Fruit fly (Drosophila melanogaster) whole organism, embryonic: ENCODE results near the gene dhd.

Experiments used
- Asciz ChIP-seq: fragments of 200-800 bp; sonication (Bioruptor generic); optimal IDR thresholded peaks from 2 replicates; lab custom pipeline; 2017; ENCODE audit warnings: missing biosample characterization, mild to moderate bottlenecking, missing genetic modification characterization, missing genetic modification reagents
- B-H2 ChIP-seq: fragments of 200-800 bp; sonication (Bioruptor generic); optimal IDR thresholded peaks from 2 replicates; lab custom pipeline; 2018; ENCODE audit warnings: missing biosample characterization, mild to moderate bottlenecking, missing genetic modification characterization
- CG11695 ChIP-seq: fragments of 200-800 bp; sonication (Bioruptor generic); IDR thresholded peaks from 3 replicates; pipeline ENCODE4 v1.3.6; 2022; ENCODE audit warnings: missing biosample characterization, missing genetic modification characterization
- CG18011 ChIP-seq: fragments of 200-800 bp; sonication (Bioruptor generic); optimal IDR thresholded peaks from 2 replicates; lab custom pipeline; 2017; ENCODE audit warnings: missing biosample characterization, missing genetic modification characterization, mild to moderate bottlenecking, moderate library complexity, missing genotype
- CG30020 ChIP-seq: fragments of 200-800 bp; optimal IDR thresholded peaks from 2 replicates; lab custom pipeline; 2019; ENCODE audit warnings: missing biosample characterization, mild to moderate bottlenecking, missing genetic modification characterization, moderate library complexity
- CG3065 ChIP-seq: fragments of 200-800 bp; sonication (Bioruptor generic); optimal IDR thresholded peaks from 2 replicates; lab custom pipeline; 2016; ENCODE audit warnings: missing biosample characterization, missing genetic modification characterization
- CG3163 ChIP-seq: fragments of 200-800 bp; sonication (Bioruptor generic); optimal IDR thresholded peaks from 3 replicates; lab custom pipeline; 2016; ENCODE audit warnings: missing biosample characterization, missing genetic modification characterization
- CG34376 ChIP-seq: fragments of 200-800 bp; sonication (Bioruptor generic); optimal IDR thresholded peaks from 2 replicates; lab custom pipeline; 2018; ENCODE audit warnings: missing biosample characterization, mild to moderate bottlenecking, missing genetic modification characterization
- CG6654 ChIP-seq: fragments of 200-800 bp; sonication (Bioruptor generic); optimal IDR thresholded peaks from 2 replicates; lab custom pipeline; 2017; ENCODE audit warnings: missing biosample characterization, mild to moderate bottlenecking, missing genetic modification characterization
- CG6683 ChIP-seq: fragments of 200-800 bp; sonication (Bioruptor generic); optimal IDR thresholded peaks from 2 replicates; lab custom pipeline; 2017; ENCODE audit warnings: missing biosample characterization, mild to moderate bottlenecking, missing genetic modification characterization, missing genetic modification reagents
- CG6791 ChIP-seq: fragments of 200-800 bp; sonication (Bioruptor generic); IDR thresholded peaks from 3 replicates; pipeline ENCODE4 v1.3.6; 2022; ENCODE audit warnings: missing biosample characterization, missing genetic modification characterization; ENCODE audit not compliant: partially characterized antibody
- CG7963 ChIP-seq: fragments of 200-800 bp; sonication (Bioruptor generic); IDR thresholded peaks from 3 replicates; pipeline ENCODE4 v1.3.6; 2022; ENCODE audit warnings: missing biosample characterization, missing genetic modification characterization; ENCODE audit not compliant: partially characterized antibody
- CG9797 ChIP-seq: fragments of 200-800 bp; sonication (Bioruptor generic); optimal IDR thresholded peaks from 3 replicates; lab custom pipeline; 2018; ENCODE audit warnings: missing biosample characterization, mild to moderate bottlenecking, missing genetic modification characterization
- Dfd ChIP-seq, 2 experiments: fragments of >200 bp; optimal IDR thresholded peaks; 2 replicates each; lab custom pipeline; 2017; ENCODE audit warnings: missing biosample characterization in 2 of 2, missing genetic modification characterization in 2 of 2
- Dp ChIP-seq: fragments of 200-800 bp; sonication (Bioruptor generic); optimal IDR thresholded peaks from 2 replicates; lab custom pipeline; 2018; ENCODE audit warnings: missing biosample characterization, mild to moderate bottlenecking, missing genetic modification characterization, moderate library complexity
- Dref ChIP-seq: fragments of 200-800 bp; sonication (Bioruptor generic); IDR thresholded peaks from 2 replicates; pipeline ENCODE4 v1.3.6; 2022; ENCODE audit warnings: missing biosample characterization, missing genetic modification characterization
- E2f2 ChIP-seq: fragments of 200-800 bp; sonication (Bioruptor generic); IDR thresholded peaks from 2 replicates; pipeline ENCODE4 v1.3.6; 2022; ENCODE audit warnings: missing biosample characterization, missing genetic modification characterization
- HLH54F ChIP-seq: fragments of 200-800 bp; sonication (Bioruptor generic); optimal IDR thresholded peaks from 3 replicates; lab custom pipeline; 2016; ENCODE audit warnings: missing biosample characterization, missing genetic modification characterization
- Hey ChIP-seq: fragments of 200-800 bp; sonication (Bioruptor generic); optimal IDR thresholded peaks from 3 replicates; lab custom pipeline; 2018; ENCODE audit warnings: missing biosample characterization, mild to moderate bottlenecking, missing genetic modification characterization
- Hmr ChIP-seq: fragments of 200-800 bp; sonication (Bioruptor generic); optimal IDR thresholded peaks from 3 replicates; lab custom pipeline; 2017; ENCODE audit warnings: mild to moderate bottlenecking, missing biosample characterization, missing genetic modification reagents, missing genetic modification characterization
- Nf-YB ChIP-seq: fragments of 200-800 bp; sonication (Bioruptor generic); optimal IDR thresholded peaks from 3 replicates; lab custom pipeline; 2019; ENCODE audit warnings: missing biosample characterization, mild to moderate bottlenecking, missing genetic modification characterization, moderate library complexity
- Ptx1 ChIP-seq: fragments of 200-800 bp; sonication (Bioruptor generic); IDR thresholded peaks from 2 replicates; pipeline ENCODE4 v1.3.6; 2022; ENCODE audit warnings: missing biosample characterization, missing genetic modification characterization
- Rfx ChIP-seq: fragments of 200-800 bp; sonication (Bioruptor generic); IDR thresholded peaks from 2 replicates; pipeline ENCODE4 v1.3.6; 2022; ENCODE audit warnings: missing biosample characterization, missing genetic modification characterization
- Six4 ChIP-seq: fragments of 200-800 bp; sonication (Bioruptor generic); optimal IDR thresholded peaks from 2 replicates; lab custom pipeline; 2016; ENCODE audit warnings: missing biosample characterization, missing genetic modification characterization
- Sox102F ChIP-seq: fragments of 200-800 bp; sonication (Bioruptor generic); optimal IDR thresholded peaks from 2 replicates; lab custom pipeline; 2018; ENCODE audit warnings: missing biosample characterization, mild to moderate bottlenecking, missing genetic modification characterization, moderate library complexity
- ap ChIP-seq: fragments of 200-800 bp; sonication (Bioruptor generic); IDR thresholded peaks from 2 replicates; pipeline ENCODE4 v1.3.6; 2022; ENCODE audit warnings: missing biosample characterization, missing genetic modification characterization
- bowl ChIP-seq: fragments of 200-800 bp; sonication (Bioruptor generic); IDR thresholded peaks from 2 replicates; pipeline ENCODE4 v1.3.6; 2022; ENCODE audit warnings: missing biosample characterization, missing genetic modification characterization
- cas ChIP-seq: fragments of 200-800 bp; sonication (Bioruptor generic); IDR thresholded peaks from 2 replicates; pipeline ENCODE4 v1.3.6; 2022; ENCODE audit warnings: missing biosample characterization, missing genetic modification characterization
- dati ChIP-seq: fragments of 200-800 bp; sonication (Bioruptor generic); IDR thresholded peaks from 2 replicates; pipeline ENCODE4 v1.3.6; 2022; ENCODE audit warnings: missing biosample characterization, missing genetic modification characterization
- dpn ChIP-seq, 2 experiments: fragments of 200-800 bp; sonication (Bioruptor generic); optimal IDR thresholded peaks; 3 replicates each; lab custom pipeline; 2016; ENCODE audit warnings: missing biosample characterization in 2 of 2, missing genetic modification characterization in 2 of 2
- gt ChIP-seq: fragments of 200-800 bp; sonication (Bioruptor generic); IDR thresholded peaks from 2 replicates; pipeline ENCODE4 v1.3.6; 2022; ENCODE audit warnings: missing biosample characterization, missing genetic modification characterization
- ind ChIP-seq: fragments of 200-800 bp; sonication (Bioruptor generic); optimal IDR thresholded peaks from 3 replicates; lab custom pipeline; 2016; ENCODE audit warnings: missing biosample characterization, missing genetic modification characterization
- kay ChIP-seq: fragments of 200-800 bp; sonication (Bioruptor generic); optimal IDR thresholded peaks from 2 replicates; lab custom pipeline; 2016; ENCODE audit warnings: missing biosample characterization, missing genetic modification characterization
- klu ChIP-seq: fragments of 200-800 bp; sonication (Bioruptor generic); IDR thresholded peaks from 2 replicates; pipeline ENCODE4 v1.3.6; 2022; ENCODE audit warnings: missing biosample characterization, missing genetic modification characterization
- lbe ChIP-seq: fragments of 200-800 bp; sonication (Bioruptor generic); optimal IDR thresholded peaks from 2 replicates; lab custom pipeline; 2016; ENCODE audit warnings: missing biosample characterization, mild to moderate bottlenecking, missing genetic modification characterization
- lola ChIP-seq, 3 experiments: fragments of >200 bp in 2 of 3; fragments of 200-800 bp in 1 of 3; sonication (Bioruptor generic) in 1 of 3; optimal IDR thresholded peaks; 2 replicates each; lab custom pipeline; 2017 to 2019; ENCODE audit warnings: missing biosample characterization in 3 of 3, missing genetic modification characterization in 3 of 3, mild to moderate bottlenecking in 1 of 3, moderate library complexity in 1 of 3
- nerfin-2 ChIP-seq: fragments of 200-800 bp; sonication (Bioruptor generic); IDR thresholded peaks from 2 replicates; pipeline ENCODE4 v1.3.6; 2022; ENCODE audit warnings: missing biosample characterization, missing genetic modification characterization; ENCODE audit not compliant: partially characterized antibody
- nmo ChIP-seq: fragments of 200-800 bp; sonication (Bioruptor generic); optimal IDR thresholded peaks from 2 replicates; lab custom pipeline; 2018; ENCODE audit warnings: missing biosample characterization, mild to moderate bottlenecking, missing genetic modification characterization, moderate library complexity
- odd ChIP-seq: fragments of 200-800 bp; sonication (Bioruptor generic); optimal IDR thresholded peaks from 2 replicates; lab custom pipeline; 2017; ENCODE audit warnings: missing biosample characterization, mild to moderate bottlenecking, missing genetic modification characterization
- onecut ChIP-seq: fragments of 200-800 bp; sonication (Bioruptor generic); IDR thresholded peaks from 2 replicates; pipeline ENCODE4 v1.3.6; 2022; ENCODE audit warnings: missing biosample characterization, missing genetic modification characterization
- org-1 ChIP-seq: fragments of 200-800 bp; sonication (Bioruptor generic); optimal IDR thresholded peaks from 2 replicates; lab custom pipeline; 2017; ENCODE audit warnings: missing biosample characterization, missing genetic modification characterization
- p53 ChIP-seq: fragments of 200-800 bp; sonication (Bioruptor generic); optimal IDR thresholded peaks from 2 replicates; lab custom pipeline; 2016; ENCODE audit warnings: missing biosample characterization, missing genetic modification characterization
- pb ChIP-seq: fragments of 200-800 bp; sonication (Bioruptor generic); optimal IDR thresholded peaks from 3 replicates; lab custom pipeline; 2016; ENCODE audit warnings: missing biosample characterization, missing genetic modification characterization
- pfk ChIP-seq: fragments of 200-800 bp; sonication (Bioruptor generic); optimal IDR thresholded peaks from 2 replicates; lab custom pipeline; 2018; ENCODE audit warnings: missing biosample characterization, mild to moderate bottlenecking, missing genetic modification characterization, moderate library complexity
- ranshi ChIP-seq: fragments of 200-800 bp; sonication (Bioruptor generic); IDR thresholded peaks from 2 replicates; pipeline ENCODE4 v1.3.6; 2022; ENCODE audit warnings: missing biosample characterization, missing genetic modification characterization
- row ChIP-seq: fragments of 200-800 bp; sonication (Bioruptor generic); IDR thresholded peaks from 3 replicates; pipeline ENCODE4 v1.3.6; 2022; ENCODE audit warnings: missing biosample characterization, missing genetic modification characterization
- sens ChIP-seq: fragments of 200-800 bp; sonication (Bioruptor generic); peaks from one replicate; lab custom pipeline; 2016; ENCODE audit warnings: missing biosample characterization, missing genetic modification characterization
- sim ChIP-seq: fragments of 200-800 bp; sonication (Bioruptor generic); IDR thresholded peaks from 2 replicates; pipeline ENCODE4 v1.3.6; 2022; ENCODE audit warnings: missing biosample characterization, missing genetic modification characterization
- slou ChIP-seq: fragments of 200-800 bp; sonication (Bioruptor generic); optimal IDR thresholded peaks from 3 replicates; lab custom pipeline; 2016; ENCODE audit warnings: missing biosample characterization, missing genetic modification characterization
- sob ChIP-seq: fragments of 200-800 bp; sonication (Bioruptor generic); IDR thresholded peaks from 2 replicates; pipeline ENCODE4 v1.3.6; 2022; ENCODE audit warnings: missing biosample characterization, missing genetic modification characterization

The dhd gene

DNA sequence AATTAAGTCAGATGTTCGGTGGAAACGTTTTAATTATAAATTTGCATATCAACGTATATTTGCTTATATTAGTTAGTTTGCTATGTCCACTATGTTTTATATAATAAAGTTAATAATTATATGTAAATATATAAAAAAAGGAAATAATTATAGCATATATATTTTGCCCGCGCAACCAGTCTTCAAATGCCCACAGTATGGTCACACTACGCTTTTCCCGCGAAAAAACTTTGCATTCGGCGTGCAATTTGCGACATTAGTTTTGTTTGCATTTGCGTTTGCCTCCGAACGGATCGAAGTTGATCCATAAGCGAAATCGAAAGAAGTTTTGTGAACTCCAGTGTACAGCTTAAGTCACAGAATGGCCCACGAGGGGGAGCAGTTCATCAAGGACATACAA is 11.7 kb downstream of the dhd start, which contains the start of gene Mcm3 (continued):
- TF ChIP-seq Sox102F (GFP tag; lab: Kevin White, UChicago) (no peak), kay (GFP tag; lab: Kevin White, UChicago) (no peak), row (GFP tag; lab: Robert Waterston, UW) (0 out of 3 replicates have a peak, but pooled peaks have one; percentile 10), Asciz (GFP tag; lab: Kevin White, UChicago) (no peak), CG9797 (peak; percentile 19), Dfd (GFP tag; optimal IDR thresholded peaks at IDR 0.05; lab: Kevin White, UChicago) (no peak), pb (GFP tag; lab: Kevin White, UChicago) (no peak), Dref (GFP tag; lab: Robert Waterston, UW) (no peak), CG30020 (tag; lab: Kevin White, UChicago) (peak; percentile 13), CG3065 (GFP tag; lab: Kevin White, UChicago) (no peak), E2f2 (GFP tag; lab: Robert Waterston, UW) (peak; percentile 84), cas (no peak), slou (GFP tag; lab: Kevin White, UChicago) (no peak), Rfx (GFP tag; lab: Robert Waterston, UW) (no peak), onecut (GFP tag; lab: Robert Waterston, UW) (no peak), Dp (peak; percentile 72), dati (no peak), B-H2 (GFP tag; lab: Kevin White, UChicago) (no peak), Six4 (GFP tag; lab: Kevin White, UChicago) (no peak), sob (no peak), Hmr (GFP tag; lab: Kevin White, UChicago) (no peak), ind (GFP tag; lab: Kevin White, UChicago) (no peak), CG6683 (GFP tag; lab: Kevin White, UChicago) (no peak)

DNA sequence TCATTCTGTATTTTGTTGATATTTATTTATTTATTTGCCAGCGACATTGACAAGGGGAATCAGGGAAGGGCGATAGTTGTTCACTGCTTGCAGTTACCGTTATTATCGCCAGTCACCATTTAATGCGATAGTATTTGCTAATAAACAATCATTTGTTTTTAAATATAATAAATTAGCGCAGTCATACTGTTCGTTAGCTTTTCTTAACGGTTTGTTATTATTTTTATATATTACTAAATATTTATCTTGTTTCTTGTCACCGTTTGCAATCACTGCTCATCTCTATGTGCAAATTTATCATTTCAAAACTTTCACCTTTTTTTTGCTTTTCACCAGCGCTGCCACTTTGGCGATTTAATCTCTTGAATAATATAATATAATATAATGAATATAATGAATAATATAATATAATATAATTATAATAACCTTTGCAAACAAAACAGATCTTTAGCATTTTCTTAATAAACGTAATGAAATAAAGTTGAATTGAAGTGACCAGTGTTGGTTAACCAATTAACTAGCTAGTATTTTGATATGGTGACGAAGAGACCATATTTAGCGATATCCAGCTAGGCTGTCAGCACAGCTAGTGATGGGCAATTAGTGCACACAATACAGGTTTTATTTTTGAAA is 17.4 kb downstream of the dhd start, which contains the start of the genes CG3309 and XRCC1:
Gene CG3309, minus strand, starts transcription at position 82 of the 633 bp plus-strand sequence.
Gene XRCC1, plus strand, starts transcription at position 611 of the 633 bp plus-strand sequence.
- TF ChIP-seq CG7963 (GFP tag; lab: Robert Waterston, UW) (peak; percentile 76), Nf-YB (GFP tag; lab: Kevin White, UChicago) (no peak), CG3163 (no peak), sens (GFP tag; lab: Kevin White, UChicago) (peak; percentile 73), CG6654 (GFP tag; lab: Kevin White, UChicago) (no peak), odd (no peak), p53 (GFP tag; lab: Kevin White, UChicago) (no peak), klu (peak; percentile 51; the same call in 1 of the 2 replicates), CG34376 (GFP tag; lab: Kevin White, UChicago) (peak; percentile 7), gt (GFP tag; lab: Robert Waterston, UW) (peak; percentile 28; the same call in 1 of the 2 replicates), nmo (GFP tag; lab: Kevin White, UChicago) (peak; percentile 55), nerfin-2 (peak; percentile 71), CG3065 (GFP tag; lab: Kevin White, UChicago) (no peak), Rfx (GFP tag; lab: Robert Waterston, UW) (peak; percentile 61), Ptx1 (GFP tag; lab: Robert Waterston, UW) (peak; percentile 71), sim (GFP tag; lab: Robert Waterston, UW) (no peak), CG11695 (no peak), CG18011 (no peak), Hey (no peak), CG6791 (peak; percentile 84), bowl (GFP tag; lab: Robert Waterston, UW) (no peak), lbe (GFP tag; lab: Kevin White, UChicago) (peak; percentile 16), ap (GFP tag; lab: Robert Waterston, UW) (no peak), pfk (GFP tag; lab: Kevin White, UChicago) (no peak), ranshi (GFP tag; lab: Robert Waterston, UW) (peak; percentile 33; the same call in 1 of the 2 replicates), HLH54F (GFP tag; lab: Kevin White, UChicago) (no peak), dpn (GFP tag; optimal IDR thresholded peaks at IDR 0.05; lab: Kevin White, UChicago) (peak in 1 of 2 experiments; percentile 41), org-1 (GFP tag; lab: Kevin White, UChicago) (no peak), lola (GFP tag; optimal IDR thresholded peaks at IDR 0.05; lab: Kevin White, UChicago) (peak in 1 of 3 experiments; percentile 46)
